Fruit fly (Drosophila melanogaster) whole organism, embryonic: ENCODE results near the gene CG42656.

Experiments used
- Antp ChIP-seq: fragments of 200-800 bp; sonication (Bioruptor generic); optimal IDR thresholded peaks from 3 replicates; lab custom pipeline; 2016; ENCODE audit warnings: missing biosample characterization, missing genetic modification characterization
- Asciz ChIP-seq: fragments of 200-800 bp; sonication (Bioruptor generic); optimal IDR thresholded peaks from 2 replicates; lab custom pipeline; 2017; ENCODE audit warnings: missing biosample characterization, mild to moderate bottlenecking, missing genetic modification characterization, missing genetic modification reagents
- Bgb ChIP-seq: fragments of 200-800 bp; sonication (Bioruptor generic); IDR thresholded peaks from 2 replicates; pipeline ENCODE4 v1.3.6; 2022; ENCODE audit warnings: missing biosample characterization, missing genetic modification characterization; ENCODE audit not compliant: partially characterized antibody
- CG10431 ChIP-seq: fragments of 200-800 bp; sonication (Bioruptor generic); optimal IDR thresholded peaks from 3 replicates; lab custom pipeline; 2018; ENCODE audit warnings: missing biosample characterization, mild to moderate bottlenecking, missing genetic modification characterization
- CG11560 ChIP-seq: fragments of 200-800 bp; sonication (Bioruptor generic); IDR thresholded peaks from 3 replicates; pipeline ENCODE4 v1.3.6; 2022; ENCODE audit warnings: missing biosample characterization, missing genetic modification characterization
- CG12391 ChIP-seq: fragments of 200-800 bp; sonication (Bioruptor generic); optimal IDR thresholded peaks from 3 replicates; lab custom pipeline; 2018; ENCODE audit warnings: missing biosample characterization, mild to moderate bottlenecking, missing genetic modification characterization, moderate library complexity
- CG13424 ChIP-seq: fragments of 200-800 bp; sonication (Bioruptor generic); optimal IDR thresholded peaks from 2 replicates; lab custom pipeline; 2019; ENCODE audit warnings: missing biosample characterization, mild to moderate bottlenecking, missing genetic modification characterization, moderate library complexity
- CG13624 ChIP-seq: fragments of 200-800 bp; sonication (Bioruptor generic); optimal IDR thresholded peaks from 2 replicates; lab custom pipeline; 2016; ENCODE audit warnings: missing biosample characterization, missing genetic modification characterization
- CG14441 ChIP-seq: fragments of 200-800 bp; sonication (Bioruptor generic); IDR thresholded peaks from 2 replicates; pipeline ENCODE4 v1.3.6; 2022; ENCODE audit warnings: missing biosample characterization, missing genetic modification characterization
- CG15073 ChIP-seq: fragments of 200-800 bp; sonication (Bioruptor generic); optimal IDR thresholded peaks from 2 replicates; lab custom pipeline; 2016; ENCODE audit warnings: missing biosample characterization, missing genetic modification characterization
- CG15269 ChIP-seq: fragments of 200-800 bp; sonication (Bioruptor generic); optimal IDR thresholded peaks from 2 replicates; lab custom pipeline; 2018; ENCODE audit warnings: missing biosample characterization, mild to moderate bottlenecking, missing genetic modification characterization, moderate library complexity
- CG15696 ChIP-seq: fragments of 200-800 bp; sonication (Bioruptor generic); optimal IDR thresholded peaks from 2 replicates; lab custom pipeline; 2019; ENCODE audit warnings: missing biosample characterization, mild to moderate bottlenecking, missing genetic modification characterization, moderate library complexity
- CG16779 ChIP-seq: fragments of 200-800 bp; sonication (Bioruptor generic); IDR thresholded peaks from 2 replicates; pipeline ENCODE4 v1.3.6; 2022; ENCODE audit warnings: missing biosample characterization, missing genetic modification characterization
- CG17829 ChIP-seq: fragments of 200-800 bp; optimal IDR thresholded peaks from 2 replicates; lab custom pipeline; 2019; ENCODE audit warnings: missing biosample characterization, mild to moderate bottlenecking, missing genetic modification characterization, moderate library complexity
- CG2889 ChIP-seq: fragments of 200-800 bp; sonication (Bioruptor generic); IDR thresholded peaks from 3 replicates; pipeline ENCODE4 v1.3.6; 2022; ENCODE audit warnings: missing biosample characterization, missing genetic modification characterization
- CG7928 ChIP-seq: fragments of 200-800 bp; sonication (Bioruptor generic); optimal IDR thresholded peaks from 2 replicates; lab custom pipeline; 2017; ENCODE audit warnings: missing biosample characterization, mild to moderate bottlenecking, missing genetic modification characterization
- CG8359 ChIP-seq: fragments of 200-800 bp; sonication (Bioruptor generic); optimal IDR thresholded peaks from 2 replicates; lab custom pipeline; 2017; ENCODE audit warnings: missing biosample characterization, mild to moderate bottlenecking, missing genetic modification characterization, borderline replicate concordance
- CHES-1-like ChIP-seq: fragments of 200-800 bp; sonication (Bioruptor generic); optimal IDR thresholded peaks from 2 replicates; lab custom pipeline; 2016; ENCODE audit warnings: missing biosample characterization, missing genetic modification characterization
- D ChIP-seq, 2 experiments: fragments of 200-800 bp in 1 of 2; fragments of >200 bp in 1 of 2; sonication (Bioruptor generic) in 1 of 2; optimal IDR thresholded peaks; 2 replicates in 1 of 2; 3 replicates in 1 of 2; lab custom pipeline; 2017; ENCODE audit warnings: mild to moderate bottlenecking in 1 of 2, missing biosample characterization in 1 of 2, missing genetic modification characterization in 1 of 2, missing genetic modification reagents in 1 of 2
- Dad ChIP-seq: fragments of 200-800 bp; sonication (Bioruptor generic); optimal IDR thresholded peaks from 3 replicates; lab custom pipeline; 2016; ENCODE audit warnings: missing biosample characterization, missing genetic modification characterization
- Dref ChIP-seq: fragments of 200-800 bp; sonication (Bioruptor generic); IDR thresholded peaks from 2 replicates; pipeline ENCODE4 v1.3.6; 2022; ENCODE audit warnings: missing biosample characterization, missing genetic modification characterization
- Drgx ChIP-seq: fragments of 200-800 bp; sonication (Bioruptor generic); IDR thresholded peaks from 2 replicates; pipeline ENCODE4 v1.3.6; 2022; ENCODE audit warnings: missing biosample characterization, missing genetic modification characterization
- Fer3 ChIP-seq: fragments of 200-800 bp; sonication (Bioruptor generic); optimal IDR thresholded peaks from 2 replicates; lab custom pipeline; 2018; ENCODE audit warnings: missing biosample characterization, mild to moderate bottlenecking, missing genetic modification characterization, moderate library complexity
- Gug ChIP-seq: fragments of 200-800 bp; sonication (Bioruptor generic); IDR thresholded peaks from 4 replicates; pipeline ENCODE4 v1.3.6; 2022; ENCODE audit warnings: missing biosample characterization, missing genetic modification characterization
- Jarid2 ChIP-seq: fragments of 200-800 bp; sonication (Bioruptor generic); optimal IDR thresholded peaks from 3 replicates; lab custom pipeline; 2017; ENCODE audit warnings: mild to moderate bottlenecking, missing biosample characterization, missing genetic modification reagents, missing genetic modification characterization
- Med ChIP-seq: fragments of 200-800 bp; sonication (Bioruptor generic); peaks from one replicate; lab custom pipeline; 2016; ENCODE audit warnings: missing biosample characterization, missing genetic modification characterization, mild to moderate bottlenecking, inconsistent platforms, moderate library complexity
- Mes4 ChIP-seq: fragments of 200-800 bp; sonication (Bioruptor generic); optimal IDR thresholded peaks from 2 replicates; lab custom pipeline; 2016; ENCODE audit warnings: missing biosample characterization, missing genetic modification characterization
- NfI ChIP-seq: fragments of 200-800 bp; sonication (Bioruptor generic); optimal IDR thresholded peaks from 3 replicates; lab custom pipeline; 2018; ENCODE audit warnings: missing biosample characterization, mild to moderate bottlenecking, missing genetic modification characterization, moderate library complexity
- Side ChIP-seq: fragments of 200-800 bp; sonication (Bioruptor generic); optimal IDR thresholded peaks from 2 replicates; lab custom pipeline; 2016; ENCODE audit warnings: missing biosample characterization, missing genetic modification characterization
- Sox102F ChIP-seq: fragments of 200-800 bp; sonication (Bioruptor generic); optimal IDR thresholded peaks from 2 replicates; lab custom pipeline; 2018; ENCODE audit warnings: missing biosample characterization, mild to moderate bottlenecking, missing genetic modification characterization, moderate library complexity
- abd-A ChIP-seq: fragments of 200-800 bp; sonication (Bioruptor generic); optimal IDR thresholded peaks from 3 replicates; lab custom pipeline; 2019; ENCODE audit warnings: missing biosample characterization, mild to moderate bottlenecking, missing genetic modification characterization, moderate library complexity
- ato ChIP-seq: fragments of 200-800 bp; sonication (Bioruptor generic); IDR thresholded peaks from 2 replicates; pipeline ENCODE4 v1.3.6; 2022; ENCODE audit warnings: missing biosample characterization, missing genetic modification characterization; ENCODE audit not compliant: partially characterized antibody
- bsh ChIP-seq, 2 experiments: fragments of 200-800 bp; sonication (Bioruptor generic); optimal IDR thresholded peaks; 2 replicates each; lab custom pipeline; 2017 to 2018; ENCODE audit warnings: mild to moderate bottlenecking in 2 of 2, missing biosample characterization in 2 of 2, missing genetic modification characterization in 2 of 2, moderate library complexity in 1 of 2
- fd102C ChIP-seq: fragments of 200-800 bp; sonication (Bioruptor generic); optimal IDR thresholded peaks from 2 replicates; lab custom pipeline; 2018; ENCODE audit warnings: missing biosample characterization, mild to moderate bottlenecking, missing genetic modification characterization, moderate library complexity
- fru ChIP-seq: fragments of >200 bp; optimal IDR thresholded peaks from 2 replicates; lab custom pipeline; 2017
- gfzf ChIP-seq: fragments of 200-800 bp; sonication (Bioruptor generic); optimal IDR thresholded peaks from 2 replicates; lab custom pipeline; 2016; ENCODE audit warnings: missing biosample characterization, mild to moderate bottlenecking, missing genetic modification characterization, moderate library complexity
- hb ChIP-seq: fragments of 200-800 bp; sonication (Bioruptor generic); IDR thresholded peaks from 3 replicates; pipeline ENCODE4 v1.3.6; 2022; ENCODE audit warnings: missing biosample characterization, missing genetic modification characterization; ENCODE audit not compliant: partially characterized antibody
- jigr1 ChIP-seq: fragments of 200-800 bp; sonication (Bioruptor generic); IDR thresholded peaks from 3 replicates; pipeline ENCODE4 v1.3.6; 2022; ENCODE audit warnings: missing biosample characterization, missing genetic modification characterization
- knrl ChIP-seq: fragments of 200-800 bp; sonication (Bioruptor generic); IDR thresholded peaks from 3 replicates; pipeline ENCODE4 v1.3.6; 2022; ENCODE audit warnings: missing biosample characterization, missing genetic modification characterization; ENCODE audit not compliant: partially characterized antibody
- nerfin-1 ChIP-seq: fragments of 200-800 bp; sonication (Bioruptor generic); optimal IDR thresholded peaks from 3 replicates; lab custom pipeline; 2019; ENCODE audit warnings: missing biosample characterization, mild to moderate bottlenecking, missing genetic modification characterization, moderate library complexity
- nerfin-2 ChIP-seq: fragments of 200-800 bp; sonication (Bioruptor generic); IDR thresholded peaks from 2 replicates; pipeline ENCODE4 v1.3.6; 2022; ENCODE audit warnings: missing biosample characterization, missing genetic modification characterization; ENCODE audit not compliant: partially characterized antibody
- nmo ChIP-seq: fragments of 200-800 bp; sonication (Bioruptor generic); optimal IDR thresholded peaks from 2 replicates; lab custom pipeline; 2018; ENCODE audit warnings: missing biosample characterization, mild to moderate bottlenecking, missing genetic modification characterization, moderate library complexity
- pum ChIP-seq: fragments of 200-800 bp; sonication (Bioruptor generic); optimal IDR thresholded peaks from 2 replicates; lab custom pipeline; 2016; ENCODE audit warnings: missing biosample characterization, missing genetic modification characterization
- ro ChIP-seq: fragments of 200-800 bp; sonication (Bioruptor generic); IDR thresholded peaks from 2 replicates; pipeline ENCODE4 v1.3.6; 2022; ENCODE audit warnings: missing biosample characterization, missing genetic modification characterization
- sim ChIP-seq: fragments of 200-800 bp; sonication (Bioruptor generic); IDR thresholded peaks from 2 replicates; pipeline ENCODE4 v1.3.6; 2022; ENCODE audit warnings: missing biosample characterization, missing genetic modification characterization
- sqz ChIP-seq: fragments of 200-800 bp; sonication (Bioruptor generic); optimal IDR thresholded peaks from 3 replicates; lab custom pipeline; 2018; ENCODE audit warnings: missing biosample characterization, mild to moderate bottlenecking, missing genetic modification characterization
- ttk ChIP-seq: fragments of 200-800 bp; sonication (Bioruptor generic); IDR thresholded peaks from 2 replicates; pipeline ENCODE4 v2.1.2; 2022; ENCODE audit warnings: missing biosample characterization, missing genetic modification characterization
- zf30C ChIP-seq: fragments of 200-800 bp; sonication (Bioruptor generic); optimal IDR thresholded peaks from 3 replicates; lab custom pipeline; 2018; ENCODE audit warnings: missing biosample characterization, mild to moderate bottlenecking, missing genetic modification characterization
- zfh2 ChIP-seq: fragments of 200-800 bp; sonication (Bioruptor generic); optimal IDR thresholded peaks from 2 replicates; lab custom pipeline; 2016; ENCODE audit warnings: missing biosample characterization, missing genetic modification characterization

Gene CG42656

dm6 chr3R:7474616-7475120 is 18.4 kb downstream of the CG42656 start (continued):
- TF ChIP-seq CG13624 (GFP tag; lab: Kevin White, UChicago): peak; percentile 40
- TF ChIP-seq knrl: peak; percentile 92
- TF ChIP-seq zfh2 (GFP tag; lab: Kevin White, UChicago): no peak
- peak; percentile 52 to 61 for TF ChIP-seq bsh (GFP tag; optimal IDR thresholded peaks at IDR 0.05; lab: Kevin White, UChicago)
- TF ChIP-seq CHES-1-like: peak; percentile 52
- TF ChIP-seq ttk (GFP tag; lab: Robert Waterston, UW): peak; percentile 51
- TF ChIP-seq Side (GFP tag; lab: Kevin White, UChicago): peak; percentile 67
- TF ChIP-seq CG14441 (GFP tag; lab: Robert Waterston, UW): peak; percentile 39; the same call in 1 of the 2 replicates
- TF ChIP-seq CG10431: peak; percentile 85
- no peak for TF ChIP-seq CG15073 (GFP tag; lab: Kevin White, UChicago)
- TF ChIP-seq Mes4 (GFP tag; lab: Kevin White, UChicago): peak; percentile 60
- TF ChIP-seq ato (GFP tag; lab: Robert Waterston, UW): peak; percentile 95
- no peak for TF ChIP-seq fru (lab: Kevin White, UChicago)
- peak; percentile 70 for TF ChIP-seq CG15269 (tag; lab: Kevin White, UChicago)
- TF ChIP-seq NfI: peak; percentile 54
- peak; percentile 78 for TF ChIP-seq Dad (GFP tag; lab: Kevin White, UChicago)
- no peak for TF ChIP-seq CG11560 (tag; lab: Robert Waterston, UW)
- peak; percentile 89 for TF ChIP-seq abd-A (tag; lab: Kevin White, UChicago)
- peak; percentile 48 for TF ChIP-seq CG12391
- peak; percentile 71 for TF ChIP-seq CG13424 (tag; lab: Kevin White, UChicago)
- TF ChIP-seq CG17829 (tag; lab: Kevin White, UChicago): peak; percentile 69
- TF ChIP-seq ro (GFP tag; lab: Robert Waterston, UW): 0 out of 2 replicates have a peak, but pooled peaks have one; percentile 42
- peak; percentile 96 for TF ChIP-seq Med (GFP tag; lab: Kevin White, UChicago)
- no peak for TF ChIP-seq D (optimal IDR thresholded peaks at IDR 0.05; lab: Kevin White, UChicago)
- TF ChIP-seq D (GFP tag; optimal IDR thresholded peaks at IDR 0.05; lab: Kevin White, UChicago): peak; percentile 36
- TF ChIP-seq Drgx: peak; percentile 52
- TF ChIP-seq zf30C: peak; percentile 62
- peak; percentile 72 for TF ChIP-seq Antp (GFP tag; lab: Kevin White, UChicago)
- peak; percentile 99 for TF ChIP-seq Bgb (GFP tag; lab: Robert Waterston, UW)
- 0 out of 3 replicates have a peak, but pooled peaks have one; percentile 41 for TF ChIP-seq CG2889
- TF ChIP-seq nmo (GFP tag; lab: Kevin White, UChicago): peak; percentile 28
- TF ChIP-seq hb (GFP tag; lab: Robert Waterston, UW): peak; percentile 95
- no peak for TF ChIP-seq sim
- peak; percentile 98 for TF ChIP-seq nerfin-2 (GFP tag; lab: Robert Waterston, UW)
- TF ChIP-seq fd102C (GFP tag; lab: Kevin White, UChicago): peak; percentile 49
- peak; percentile 11 for TF ChIP-seq Asciz
- peak; percentile 49 for TF ChIP-seq Fer3
- TF ChIP-seq jigr1 (GFP tag; lab: Robert Waterston, UW): no peak
- 0 out of 2 replicates have a peak, but pooled peaks have one; percentile 72 for TF ChIP-seq CG16779
- TF ChIP-seq Jarid2 (GFP tag; lab: Kevin White, UChicago): no peak
- peak; percentile 70 for TF ChIP-seq CG8359 (GFP tag; lab: Kevin White, UChicago)
- no peak for TF ChIP-seq CG7928 (GFP tag; lab: Kevin White, UChicago)
- peak; percentile 73 for TF ChIP-seq nerfin-1 (tag; lab: Kevin White, UChicago)
- peak; percentile 49 for TF ChIP-seq CG15696 (tag; lab: Kevin White, UChicago)
- no peak for TF ChIP-seq Sox102F (GFP tag; lab: Kevin White, UChicago)
- TF ChIP-seq Gug (GFP tag; lab: Robert Waterston, UW): peak; percentile 40; the same call in 1 of the 4 replicates
- peak; percentile 42 for TF ChIP-seq Dref (GFP tag; lab: Robert Waterston, UW)
- TF ChIP-seq sqz (GFP tag; lab: Kevin White, UChicago): peak; percentile 40
- no peak for TF ChIP-seq gfzf (GFP tag; lab: Kevin White, UChicago)
- TF ChIP-seq pum: peak; percentile 7
